Fruit fly (Drosophila melanogaster) whole organism: ENCODE measurements around the gene CG3164.

Source experiments
- CG8478 ChIP-seq: fragments of >200 bp; optimal IDR thresholded peaks from 2 replicates; lab custom pipeline; 2018; ENCODE audit warnings: inconsistent platforms
- EcR ChIP-seq, 2 experiments: fragments of >200 bp; optimal IDR thresholded peaks; 2 replicates each; lab custom pipeline; 2017; ENCODE audit warnings: missing biosample characterization in 2 of 2, missing genetic modification characterization in 2 of 2, missing genetic modification reagents in 2 of 2
- usp ChIP-seq: fragments of >200 bp; optimal IDR thresholded peaks from 2 replicates; lab custom pipeline; 2017; ENCODE audit warnings: missing biosample characterization, missing genetic modification characterization, mixed read lengths

- TF ChIP-seq CG8478 (lab: Kevin White, UChicago) (no peak), usp (GFP tag; lab: Kevin White, UChicago) (no peak), EcR (GFP tag; optimal IDR thresholded peaks at IDR 0.05; lab: Kevin White, UChicago) (no peak)
Observed at dm6 chr2L:90081-90480, 40.5 kb downstream of the CG3164 start.
